Worm (Caenorhabditis elegans): ENCODE measurements around the gene abts-2.

DNA sequence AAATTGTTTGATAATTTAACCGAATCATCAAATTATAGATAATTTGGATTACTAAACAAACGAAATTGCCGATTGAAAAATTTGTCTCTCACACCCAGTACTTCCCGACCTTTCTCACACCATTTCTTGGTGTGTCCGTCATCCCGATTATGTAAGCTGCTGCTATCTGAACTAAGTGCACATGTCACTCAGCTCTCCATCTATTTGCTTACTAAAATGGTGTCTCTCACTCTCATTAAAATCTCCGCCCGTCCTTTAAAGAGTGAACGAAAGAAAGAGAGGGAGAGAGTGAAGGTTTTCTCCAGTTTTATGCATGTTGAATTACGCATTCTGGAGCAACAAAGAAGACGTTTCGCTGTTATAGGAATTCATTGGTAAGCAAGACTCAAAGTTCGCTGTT, 31.0 kb upstream of the abts-2 start:
- no peak for TF ChIP-seq W03F9.2 (tag; optimal IDR thresholded peaks at IDR 0.05)
- no peak for TF ChIP-seq him-1 (tag; optimal IDR thresholded peaks at IDR 0.05)

Measured in whole organism, L4/young adult.